Worm (Caenorhabditis elegans) whole organism, L2 larva: Measurements from ENCODE around the gene F56H9.6.

Experiments
- C34F6.9 ChIP-seq: fragments of 150-350 bp; optimal IDR thresholded peaks from 2 replicates; lab custom pipeline; 2014; ENCODE audit warnings: missing biosample characterization, missing genetic modification characterization
- R02D3.7 ChIP-seq: fragments of 150-350 bp; optimal IDR thresholded peaks from 2 replicates; lab custom pipeline; 2014; ENCODE audit warnings: missing biosample characterization, missing genetic modification characterization
- ZK546.5 ChIP-seq: sonication (generic microtip); optimal IDR thresholded peaks from 2 replicates; lab custom pipeline; 2017; ENCODE audit warnings: missing biosample characterization, missing genetic modification characterization
- ceh-16 ChIP-seq: fragments of 150-350 bp; optimal IDR thresholded peaks from 2 replicates; lab custom pipeline; 2014; ENCODE audit warnings: missing biosample characterization, missing genetic modification characterization
- ceh-82 ChIP-seq: fragments of 150-350 bp; optimal IDR thresholded peaks from 2 replicates; lab custom pipeline; 2014; ENCODE audit warnings: missing biosample characterization, missing genetic modification characterization
- dmd-4 ChIP-seq: sonication (generic microtip); optimal IDR thresholded peaks from 2 replicates; lab custom pipeline; 2017; ENCODE audit warnings: missing biosample characterization, missing genetic modification characterization
- egl-27 ChIP-seq: sonication (generic microtip); optimal IDR thresholded peaks from 3 replicates; lab custom pipeline; 2017; ENCODE audit warnings: missing biosample characterization, missing genetic modification reagents, missing genetic modification characterization
- elt-1 ChIP-seq: fragments of 150-350 bp; optimal IDR thresholded peaks from 2 replicates; lab custom pipeline; 2014; ENCODE audit warnings: missing biosample characterization, missing genetic modification characterization
- elt-3 ChIP-seq: sonication (generic microtip); optimal IDR thresholded peaks from 2 replicates; lab custom pipeline; 2017; ENCODE audit warnings: missing biosample characterization, missing genetic modification characterization
- fos-1 ChIP-seq: fragments of 150-350 bp; optimal IDR thresholded peaks from 2 replicates; lab custom pipeline; 2014; ENCODE audit warnings: missing biosample characterization, missing genetic modification characterization
- gmeb-1 ChIP-seq: fragments of 150-350 bp; optimal IDR thresholded peaks from 2 replicates; lab custom pipeline; 2014; ENCODE audit warnings: missing biosample characterization, missing genetic modification characterization
- lin-11 ChIP-seq: fragments of 150-350 bp; sonication (generic microtip); optimal IDR thresholded peaks from 2 replicates; lab custom pipeline; 2014; ENCODE audit warnings: missing biosample characterization, missing genetic modification characterization, inconsistent platforms, mixed read lengths
- lsy-2 ChIP-seq, 2 experiments: fragments of 150-350 bp in 1 of 2; sonication (generic microtip) in 1 of 2; optimal IDR thresholded peaks; 2 replicates each; lab custom pipeline; 2014 to 2017; ENCODE audit warnings: missing biosample characterization in 2 of 2, missing genetic modification characterization in 2 of 2
- mab-5 ChIP-seq: fragments of 150-350 bp; optimal IDR thresholded peaks from 2 replicates; lab custom pipeline; 2014; ENCODE audit warnings: missing biosample characterization, missing genetic modification characterization
- nhr-10 ChIP-seq: sonication (generic microtip); optimal IDR thresholded peaks from 2 replicates; lab custom pipeline; 2017; ENCODE audit warnings: missing biosample characterization, missing genetic modification characterization
- nhr-12 ChIP-seq: fragments of 150-350 bp; optimal IDR thresholded peaks from 2 replicates; lab custom pipeline; 2014; ENCODE audit warnings: missing biosample characterization, missing genetic modification characterization
- nhr-129 ChIP-seq: fragments of 150-350 bp; optimal IDR thresholded peaks from 2 replicates; lab custom pipeline; 2014; ENCODE audit warnings: missing biosample characterization, missing genetic modification characterization
- nhr-23 ChIP-seq: fragments of 150-350 bp; optimal IDR thresholded peaks from 2 replicates; lab custom pipeline; 2014; ENCODE audit warnings: missing biosample characterization, missing genetic modification reagents, missing genetic modification characterization
- nhr-237 ChIP-seq: fragments of 150-350 bp; optimal IDR thresholded peaks from 2 replicates; lab custom pipeline; 2014; ENCODE audit warnings: missing biosample characterization, missing genetic modification characterization
- nhr-6 ChIP-seq: fragments of 150-350 bp; optimal IDR thresholded peaks from 2 replicates; lab custom pipeline; 2014; ENCODE audit warnings: missing biosample characterization, missing genetic modification characterization
- nhr-77 ChIP-seq: fragments of 150-350 bp; optimal IDR thresholded peaks from 2 replicates; lab custom pipeline; 2014; ENCODE audit warnings: missing biosample characterization, missing genetic modification characterization
- sem-4 ChIP-seq: fragments of 150-350 bp; optimal IDR thresholded peaks from 2 replicates; lab custom pipeline; 2014; ENCODE audit warnings: missing biosample characterization, missing genetic modification reagents, missing genetic modification characterization
- skn-1 ChIP-seq: sonication (generic microtip); optimal IDR thresholded peaks from 2 replicates; lab custom pipeline; 2017; ENCODE audit warnings: missing biosample characterization, missing genetic modification characterization
- sma-3 ChIP-seq: sonication (generic microtip); optimal IDR thresholded peaks from 2 replicates; lab custom pipeline; 2016; ENCODE audit warnings: missing genetic modification reagents, missing genetic modification characterization, missing compliant biosample characterization
- sma-9 ChIP-seq, 2 experiments: fragments of 150-350 bp in 1 of 2; sonication (generic microtip) in 1 of 2; optimal IDR thresholded peaks; 2 replicates each; lab custom pipeline; 2014 to 2016; ENCODE audit warnings: missing genetic modification characterization in 2 of 2, mild to moderate bottlenecking in 1 of 2, missing biosample characterization in 1 of 2, missing compliant biosample characterization in 1 of 2, missing genetic modification reagents in 1 of 2, moderate library complexity in 1 of 2
- snpc-4 ChIP-seq: fragments of 150-350 bp; optimal IDR thresholded peaks from 2 replicates; lab custom pipeline; 2014; ENCODE audit warnings: missing biosample characterization, missing genetic modification characterization
- unc-39 ChIP-seq: fragments of 150-350 bp; optimal IDR thresholded peaks from 2 replicates; lab custom pipeline; 2014; ENCODE audit warnings: missing biosample characterization, missing genetic modification characterization
- unc-55 ChIP-seq: fragments of 150-350 bp; sonication (generic microtip); optimal IDR thresholded peaks from 3 replicates; lab custom pipeline; 2014; ENCODE audit warnings: missing biosample characterization, missing genetic modification reagents, missing genetic modification characterization
- zag-1 ChIP-seq: fragments of 150-350 bp; optimal IDR thresholded peaks from 2 replicates; lab custom pipeline; 2014; ENCODE audit warnings: missing biosample characterization, missing genetic modification characterization
- ztf-1 ChIP-seq: fragments of 200-800 bp; sonication (Bioruptor generic); conservative IDR thresholded peaks from 2 replicates; pipeline ENCODE4 v1.3.6; 2022; ENCODE audit warnings: missing genetic modification characterization, missing compliant biosample characterization
- ztf-11 ChIP-seq: sonication (generic microtip); optimal IDR thresholded peaks from 2 replicates; lab custom pipeline; 2017; ENCODE audit warnings: missing biosample characterization, missing genetic modification characterization
- ztf-4 ChIP-seq: fragments of 150-350 bp; optimal IDR thresholded peaks from 2 replicates; lab custom pipeline; 2014; ENCODE audit warnings: missing biosample characterization, missing genetic modification characterization

Gene F56H9.6

DNA sequence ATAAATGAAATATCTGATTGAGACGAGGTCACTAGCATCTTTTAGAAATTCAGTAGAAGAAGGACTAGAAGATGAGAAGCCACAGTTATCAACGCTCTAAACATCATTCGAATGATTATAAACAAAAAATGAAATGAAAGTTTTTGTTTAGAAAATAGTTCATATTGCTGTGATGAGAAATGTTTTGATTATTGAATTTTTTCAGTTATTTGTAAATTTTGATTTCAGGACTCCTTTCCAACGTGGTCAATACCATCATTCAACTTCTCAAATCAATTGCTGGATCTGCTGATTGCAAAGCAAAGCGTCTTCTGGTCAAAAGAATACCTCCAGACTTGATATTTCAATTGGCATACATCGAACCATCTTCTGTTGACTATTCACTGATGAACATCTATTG lies 28.5 kb upstream of the F56H9.6 start, which contains the start of gene W05B10.6:
TSS of gene W05B10.6 (minus strand) at position 101 of the 400 bp plus-strand sequence.
- no peak for TF ChIP-seq elt-1

ce11 chrV:12649636-12650035 lies 20.0 kb upstream of the F56H9.6 start, which contains the start of gene lin-25:
Gene lin-25 (plus strand): TSS chrV:12649925.
- TF ChIP-seq sem-4 (tag; lab: Kevin White, UChicago) (no peak), fos-1 (tag; lab: Kevin White, UChicago) (peak; percentile 46), nhr-77 (tag; lab: Kevin White, UChicago) (no peak), R02D3.7 (no peak), snpc-4 (tag; lab: Kevin White, UChicago) (peak; percentile 20), nhr-12 (tag; lab: Kevin White, UChicago) (no peak), C34F6.9 (tag; lab: Kevin White, UChicago) (peak; percentile 44), zag-1 (tag; lab: Kevin White, UChicago) (peak; percentile 25), unc-55 (GFP tag; lab: Kevin White, UChicago) (peak; percentile 60), egl-27 (tag; lab: Kevin White, UChicago) (no peak), nhr-129 (peak; percentile 54), elt-1 (no peak), lsy-2 (tag; optimal IDR thresholded peaks at IDR 0.05; lab: Kevin White, UChicago) (peak in 1 of 2 experiments; percentile 59), sma-9 (GFP tag; optimal IDR thresholded peaks at IDR 0.05; lab: Kevin White, UChicago) (no peak), sma-9 (tag; optimal IDR thresholded peaks at IDR 0.05; lab: Kevin White, UChicago) (no peak)

- no peak for TF ChIP-seq mab-5 (tag; lab: Kevin White, UChicago)
- no peak for TF ChIP-seq lsy-2 (tag; optimal IDR thresholded peaks at IDR 0.05; lab: Kevin White, UChicago)
- no peak for TF ChIP-seq nhr-129
- TF ChIP-seq ceh-82 = no peak
- no peak for TF ChIP-seq nhr-77 (tag; lab: Kevin White, UChicago)
- no peak for TF ChIP-seq nhr-10 (tag; lab: Kevin White, UChicago)
- no peak for TF ChIP-seq egl-27 (tag; lab: Kevin White, UChicago)
- no peak for TF ChIP-seq R02D3.7
- TF ChIP-seq nhr-6 (tag; lab: Kevin White, UChicago) = no peak
- TF ChIP-seq sma-3 (GFP tag; lab: Kevin White, UChicago) = no peak
- TF ChIP-seq C34F6.9 (tag; lab: Kevin White, UChicago) = no peak
- TF ChIP-seq skn-1 (tag; lab: Kevin White, UChicago) = no peak
- TF ChIP-seq ZK546.5 (tag; lab: Kevin White, UChicago) = no peak
- no peak for TF ChIP-seq nhr-12 (tag; lab: Kevin White, UChicago)
- no peak for TF ChIP-seq nhr-237 (tag; lab: Kevin White, UChicago)
- no peak for TF ChIP-seq ztf-1
- TF ChIP-seq ztf-11 = no peak
- no peak for TF ChIP-seq unc-55 (GFP tag; lab: Kevin White, UChicago)
Observed at ce11 chrV:12649213-12649612, 19.6 kb upstream of the F56H9.6 start, which contains the start of gene gpa-9. Gene gpa-9 (minus strand): TSS chrV:12649313.

DNA sequence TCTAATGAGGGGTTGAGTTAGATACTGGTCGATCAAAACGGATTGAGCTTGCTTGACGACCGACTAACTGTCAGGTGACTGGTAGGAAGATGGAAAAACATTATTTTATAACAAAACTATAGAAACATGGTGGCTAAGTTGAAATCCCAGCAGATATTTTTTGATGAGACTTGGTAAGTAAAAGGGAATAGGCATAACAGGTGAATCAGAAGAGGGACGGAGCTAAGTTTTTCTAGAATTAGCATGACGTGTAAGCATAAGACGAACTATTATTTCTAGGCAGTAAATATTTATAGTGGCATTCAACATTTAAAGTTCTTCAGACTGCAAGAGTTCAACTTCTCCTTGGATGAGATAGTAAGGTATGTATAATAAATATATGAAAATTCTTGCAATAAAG lies 14.9 kb upstream of the F56H9.6 start, which contains the start of gene F56H9.8:
TSS of gene F56H9.8 (plus strand) at position 301 of the 400 bp plus-strand sequence.
- TF ChIP-seq dmd-4 (tag; lab: Kevin White, UChicago) (no peak), unc-39 (tag; lab: Kevin White, UChicago) (no peak), lin-11 (tag; lab: Kevin White, UChicago) (no peak), nhr-23 (no peak), elt-3 (tag; lab: Kevin White, UChicago) (no peak), gmeb-1 (no peak)

DNA sequence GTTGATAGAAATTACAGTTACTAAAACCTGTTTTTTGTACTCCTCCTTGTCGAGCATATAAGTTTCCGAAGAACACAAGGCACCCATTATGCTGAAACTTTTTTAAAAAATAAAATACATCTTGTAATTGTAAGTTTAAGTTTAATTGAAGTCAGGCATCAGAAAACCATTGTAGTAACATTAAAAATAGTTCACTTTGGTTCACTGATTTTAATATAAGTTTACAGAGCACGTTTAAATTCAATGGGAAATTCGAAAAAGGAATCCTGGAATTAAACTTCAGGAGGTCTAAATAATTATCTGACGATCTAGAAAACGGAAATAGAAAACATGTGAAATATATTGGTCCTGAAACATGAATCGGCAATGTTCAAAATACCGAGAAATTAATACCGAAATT lies 10.7 kb upstream of the F56H9.6 start, which contains the start of gene gpa-8:
TSS of gene gpa-8 (minus strand) at position 101 of the 400 bp plus-strand sequence.
- TF ChIP-seq dmd-4 (tag; lab: Kevin White, UChicago) = no peak
- no peak for TF ChIP-seq sma-9 (GFP tag; optimal IDR thresholded peaks at IDR 0.05; lab: Kevin White, UChicago)
- TF ChIP-seq sma-9 (tag; optimal IDR thresholded peaks at IDR 0.05; lab: Kevin White, UChicago) = no peak
- no peak for TF ChIP-seq ztf-11
- TF ChIP-seq elt-3 (tag; lab: Kevin White, UChicago) = no peak
- TF ChIP-seq sem-4 (tag; lab: Kevin White, UChicago) = no peak
- TF ChIP-seq ztf-4 (tag; lab: Kevin White, UChicago) = no peak
- no peak for TF ChIP-seq ZK546.5 (tag; lab: Kevin White, UChicago)
- TF ChIP-seq unc-39 (tag; lab: Kevin White, UChicago) = no peak
- TF ChIP-seq skn-1 (tag; lab: Kevin White, UChicago) = no peak
- TF ChIP-seq C34F6.9 (tag; lab: Kevin White, UChicago) = no peak
- no peak for TF ChIP-seq nhr-129
- TF ChIP-seq snpc-4 (tag; lab: Kevin White, UChicago) = no peak
- no peak for TF ChIP-seq ztf-1
- TF ChIP-seq ceh-16 (tag; lab: Kevin White, UChicago) = no peak
- TF ChIP-seq zag-1 (tag; lab: Kevin White, UChicago) = no peak
- no peak for TF ChIP-seq R02D3.7
- TF ChIP-seq nhr-237 (tag; lab: Kevin White, UChicago) = no peak
- no peak for TF ChIP-seq nhr-10 (tag; lab: Kevin White, UChicago)
